Worm (Caenorhabditis elegans) whole organism, L4 larva: Measurements from ENCODE around the gene fipr-4.

Experiments
- D1046.2 ChIP-seq: fragments of 200-800 bp; sonication (Bioruptor generic); IDR thresholded peaks from 2 replicates; pipeline ENCODE4 v1.3.6; 2022; ENCODE audit warnings: missing genetic modification characterization, missing compliant biosample characterization
- F10B5.3 ChIP-seq: sonication (generic microtip); optimal IDR thresholded peaks from 2 replicates; lab custom pipeline; 2016; ENCODE audit warnings: mild to moderate bottlenecking, missing genetic modification characterization, missing compliant biosample characterization
- F49E8.2 ChIP-seq: sonication (generic microtip); optimal IDR thresholded peaks from 2 replicates; lab custom pipeline; 2016; ENCODE audit warnings: missing compliant biosample characterization, mild to moderate bottlenecking, missing genetic modification characterization, borderline replicate concordance
- R02D3.7 ChIP-seq: fragments of 150-350 bp; sonication (generic microtip); optimal IDR thresholded peaks from 3 replicates; lab custom pipeline; 2014; ENCODE audit warnings: missing biosample characterization, missing genetic modification characterization
- T26A8.4 ChIP-seq: fragments of 200-800 bp; sonication (Bioruptor generic); IDR thresholded peaks from 2 replicates; pipeline ENCODE4 v1.3.6; 2022; ENCODE audit warnings: missing genetic modification characterization, missing compliant biosample characterization
- Y75B8A.6 ChIP-seq: fragments of 200-800 bp; sonication (Bioruptor generic); IDR thresholded peaks from 2 replicates; pipeline ENCODE4 v1.3.6; 2022; ENCODE audit warnings: missing genetic modification reagents, missing genetic modification characterization, missing compliant biosample characterization
- ZK337.2 ChIP-seq: fragments of 200-800 bp; sonication (Bioruptor generic); IDR thresholded peaks from 2 replicates; pipeline ENCODE4 v1.3.6; 2022; ENCODE audit warnings: missing genetic modification reagents, missing genetic modification characterization, missing compliant biosample characterization
- attf-4 ChIP-seq: sonication (generic microtip); optimal IDR thresholded peaks from 3 replicates; lab custom pipeline; 2017; ENCODE audit warnings: missing biosample characterization, missing genetic modification characterization
- ceh-44 ChIP-seq: fragments of 200-800 bp; sonication (Bioruptor generic); IDR thresholded peaks from 2 replicates; pipeline ENCODE4 v1.3.6; 2022; ENCODE audit warnings: missing genetic modification reagents, missing genetic modification characterization, missing compliant biosample characterization
- ceh-62 ChIP-seq: sonication (generic microtip); optimal IDR thresholded peaks from 2 replicates; lab custom pipeline; 2017; ENCODE audit warnings: missing biosample characterization, missing genetic modification characterization
- ces-1 ChIP-seq: fragments of 150-350 bp; sonication (generic microtip); optimal IDR thresholded peaks from 4 replicates; lab custom pipeline; 2014; ENCODE audit warnings: missing biosample characterization, missing genetic modification reagents, missing genetic modification characterization
- cey-2 ChIP-seq: sonication (generic microtip); optimal IDR thresholded peaks from 3 replicates; lab custom pipeline; 2017; ENCODE audit warnings: missing genetic modification characterization, mild to moderate bottlenecking, missing compliant biosample characterization, antibody characterized with exemption, borderline replicate concordance; ENCODE audit not compliant: insufficient read depth
- ctbp-1 ChIP-seq: fragments of 200-800 bp; sonication (Bioruptor generic); IDR thresholded peaks from 2 replicates; pipeline ENCODE4 v1.3.6; 2022; ENCODE audit warnings: missing genetic modification reagents, missing genetic modification characterization, missing compliant biosample characterization
- daf-12 ChIP-seq: fragments of 150-350 bp; optimal IDR thresholded peaks from 2 replicates; lab custom pipeline; 2014; ENCODE audit warnings: missing biosample characterization, missing genetic modification reagents, missing genetic modification characterization
- daf-16 ChIP-seq, 3 experiments: sonication (generic microtip); optimal IDR thresholded peaks; 2 replicates each; lab custom pipeline; 2016 to 2017; ENCODE audit warnings: missing genetic modification characterization in 3 of 3, missing genetic modification reagents in 3 of 3, mild to moderate bottlenecking in 2 of 3, missing compliant biosample characterization in 2 of 3, missing biosample characterization in 1 of 3, moderate library complexity in 1 of 3
- dmd-6 ChIP-seq: fragments of 200-800 bp; sonication (Bioruptor generic); IDR thresholded peaks from 2 replicates; pipeline ENCODE4 v1.3.6; 2022; ENCODE audit warnings: missing genetic modification reagents, missing genetic modification characterization, missing compliant biosample characterization
- dmd-8 ChIP-seq: fragments of 200-800 bp; sonication (Bioruptor generic); IDR thresholded peaks from 2 replicates; pipeline ENCODE4 v1.3.6; 2022; ENCODE audit warnings: missing genetic modification characterization, missing compliant biosample characterization
- dmd-9 ChIP-seq: fragments of 200-800 bp; sonication (Bioruptor generic); IDR thresholded peaks from 2 replicates; pipeline ENCODE4 v1.3.6; 2022; ENCODE audit warnings: missing genetic modification reagents, missing genetic modification characterization, missing compliant biosample characterization
- duxl-1 ChIP-seq: sonication (generic microtip); optimal IDR thresholded peaks from 2 replicates; lab custom pipeline; 2016; ENCODE audit warnings: mild to moderate bottlenecking, missing genetic modification characterization, moderate library complexity, missing compliant biosample characterization; ENCODE audit not compliant: poor library complexity
- dve-1 ChIP-seq: sonication (generic microtip); optimal IDR thresholded peaks from 2 replicates; lab custom pipeline; 2017; ENCODE audit warnings: antibody characterized with exemption, mild to moderate bottlenecking, missing genetic modification characterization, missing compliant biosample characterization; ENCODE audit not compliant: insufficient read depth
- egl-27 ChIP-seq: sonication (generic microtip); optimal IDR thresholded peaks from 3 replicates; lab custom pipeline; 2017; ENCODE audit warnings: missing biosample characterization, missing genetic modification reagents, missing genetic modification characterization
- egl-43 ChIP-seq: fragments of 200-800 bp; sonication (Bioruptor generic); IDR thresholded peaks from 2 replicates; pipeline ENCODE4 v1.3.6; 2022; ENCODE audit warnings: missing genetic modification reagents, missing genetic modification characterization, missing compliant biosample characterization
- fkh-10 ChIP-seq: fragments of 150-350 bp; optimal IDR thresholded peaks from 2 replicates; lab custom pipeline; 2014; ENCODE audit warnings: missing biosample characterization, missing genetic modification reagents, missing genetic modification characterization
- hif-1 ChIP-seq, 2 experiments: sonication (generic microtip); optimal IDR thresholded peaks; 2 replicates each; lab custom pipeline; 2016 to 2017; ENCODE audit warnings: missing compliant biosample characterization in 2 of 2, missing genetic modification characterization in 2 of 2, missing genetic modification reagents in 2 of 2, missing genotype in 2 of 2, mild to moderate bottlenecking in 1 of 2
- hlh-11 ChIP-seq: fragments of 200-800 bp; sonication (Bioruptor generic); optimal IDR thresholded peaks from 2 replicates; lab custom pipeline; 2018; ENCODE audit warnings: mild to moderate bottlenecking, missing genetic modification characterization, missing compliant biosample characterization
- hlh-30 ChIP-seq: sonication (generic microtip); optimal IDR thresholded peaks from 2 replicates; lab custom pipeline; 2017; ENCODE audit warnings: antibody characterized with exemption, mild to moderate bottlenecking, missing genetic modification characterization, missing compliant biosample characterization; ENCODE audit not compliant: insufficient read depth
- lin-1 ChIP-seq: fragments of 200-800 bp; sonication (Bioruptor generic); IDR thresholded peaks from 2 replicates; pipeline ENCODE4 v1.3.6; 2022; ENCODE audit warnings: missing genetic modification reagents, missing genetic modification characterization, missing compliant biosample characterization
- lin-13 ChIP-seq: fragments of 150-350 bp; optimal IDR thresholded peaks from 2 replicates; lab custom pipeline; 2014; ENCODE audit warnings: missing biosample characterization, missing genetic modification reagents, missing genetic modification characterization
- madf-9 ChIP-seq: fragments of 200-800 bp; sonication (Bioruptor generic); conservative IDR thresholded peaks from 2 replicates; pipeline ENCODE4 v1.3.6; 2022; ENCODE audit warnings: missing genetic modification reagents, missing genetic modification characterization, missing compliant biosample characterization
- mdl-1 ChIP-seq, 2 experiments: fragments of 150-350 bp in 1 of 2; sonication (generic microtip) in 1 of 2; optimal IDR thresholded peaks; 2 replicates each; lab custom pipeline; 2014 to 2017; ENCODE audit warnings: missing biosample characterization in 2 of 2, missing genetic modification characterization in 2 of 2
- mdt-29 ChIP-seq: fragments of 200-800 bp; sonication (Bioruptor generic); IDR thresholded peaks from 2 replicates; pipeline ENCODE4 v1.3.6; 2022; ENCODE audit warnings: missing genetic modification reagents, missing genetic modification characterization, missing compliant biosample characterization
- mep-1 ChIP-seq: fragments of 150-350 bp; sonication (generic microtip); optimal IDR thresholded peaks from 3 replicates; lab custom pipeline; 2014; ENCODE audit warnings: missing biosample characterization, missing genetic modification characterization
- mxl-3 ChIP-seq: fragments of 200-800 bp; sonication (Bioruptor generic); optimal IDR thresholded peaks from 2 replicates; lab custom pipeline; 2018; ENCODE audit warnings: mild to moderate bottlenecking, missing genetic modification characterization, missing compliant biosample characterization
- nhr-111 ChIP-seq: fragments of 200-800 bp; sonication (Bioruptor generic); optimal IDR thresholded peaks from 2 replicates; lab custom pipeline; 2018; ENCODE audit warnings: mild to moderate bottlenecking, missing genetic modification characterization, missing compliant biosample characterization
- nhr-237 ChIP-seq: sonication (generic microtip); optimal IDR thresholded peaks from 2 replicates; lab custom pipeline; 2017; ENCODE audit warnings: missing biosample characterization, missing genetic modification characterization
- nhr-25 ChIP-seq: sonication (generic microtip); optimal IDR thresholded peaks from 2 replicates; lab custom pipeline; 2017; ENCODE audit warnings: missing genetic modification characterization, mild to moderate bottlenecking, missing compliant biosample characterization, antibody characterized with exemption, moderate library complexity, borderline replicate concordance; ENCODE audit not compliant: insufficient read depth
- nhr-28 ChIP-seq: fragments of 150-350 bp; optimal IDR thresholded peaks from 2 replicates; lab custom pipeline; 2014; ENCODE audit warnings: missing biosample characterization, missing genetic modification characterization
- nhr-6 ChIP-seq: fragments of 150-350 bp; optimal IDR thresholded peaks from 2 replicates; lab custom pipeline; 2014; ENCODE audit warnings: missing biosample characterization, missing genetic modification characterization
- nhr-77 ChIP-seq: fragments of 150-350 bp; optimal IDR thresholded peaks from 2 replicates; lab custom pipeline; 2014; ENCODE audit warnings: missing biosample characterization, missing genetic modification characterization
- pqm-1 ChIP-seq: sonication (generic microtip); optimal IDR thresholded peaks from 2 replicates; lab custom pipeline; 2017; ENCODE audit warnings: missing biosample characterization, missing genetic modification characterization
- rbr-2 ChIP-seq: sonication (generic microtip); optimal IDR thresholded peaks from 2 replicates; lab custom pipeline; 2016; ENCODE audit warnings: missing genotype, missing genetic modification characterization, missing compliant biosample characterization
- saeg-2 ChIP-seq: fragments of 200-800 bp; sonication (Bioruptor generic); IDR thresholded peaks from 2 replicates; pipeline ENCODE4 v1.3.6; 2022; ENCODE audit warnings: missing genetic modification reagents, missing genetic modification characterization, missing compliant biosample characterization
- snpc-1.2 ChIP-seq: fragments of 200-800 bp; sonication (Bioruptor generic); IDR thresholded peaks from 2 replicates; pipeline ENCODE4 v1.3.6; 2022; ENCODE audit warnings: missing genetic modification reagents, missing genetic modification characterization, missing compliant biosample characterization
- snpc-4 ChIP-seq: fragments of 150-350 bp; optimal IDR thresholded peaks from 2 replicates; lab custom pipeline; 2014; ENCODE audit warnings: missing biosample characterization, missing genetic modification characterization
- unc-130 ChIP-seq: sonication (generic microtip); optimal IDR thresholded peaks from 2 replicates; lab custom pipeline; 2016; ENCODE audit warnings: missing genetic modification reagents, missing genetic modification characterization, missing compliant biosample characterization
- unc-62 ChIP-seq, 3 experiments: fragments of 150-350 bp in 1 of 3; sonication (generic microtip); optimal IDR thresholded peaks in 2 of 3; peaks in 1 of 3; 1 replicate in 1 of 3; 2 replicates in 2 of 3; lab custom pipeline; 2014 to 2017; ENCODE audit warnings: missing biosample characterization in 3 of 3, missing genetic modification characterization in 3 of 3, missing genetic modification reagents in 3 of 3, missing genotype in 1 of 3

Gene fipr-4

DNA sequence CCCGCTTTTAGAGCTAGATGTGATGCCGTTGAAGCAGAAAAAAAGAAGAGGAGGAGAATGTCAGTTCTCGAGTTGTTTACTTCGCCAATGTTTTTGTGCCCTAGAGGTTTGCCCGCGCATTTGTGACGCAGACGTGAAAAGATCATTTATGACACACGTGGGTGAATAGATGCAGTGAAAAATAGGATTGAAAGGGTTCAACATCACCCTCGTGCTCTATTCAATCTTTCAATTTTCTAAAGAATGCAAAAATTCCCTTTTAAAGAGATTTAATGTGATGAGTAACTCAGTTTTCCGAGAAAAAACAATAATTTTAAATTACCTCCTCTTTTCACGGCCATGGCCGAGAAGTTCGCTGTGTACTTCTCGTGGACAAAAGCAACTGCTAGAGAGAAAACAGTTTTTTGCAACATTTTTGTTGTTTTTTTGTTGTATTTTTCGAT lies 18.2 kb upstream of the fipr-4 start (continued):
- peak; percentile 40; the same call in 1 of the 2 replicates for TF ChIP-seq ctbp-1 (GFP tag; lab: Robert Waterston, UW)
- TF ChIP-seq lin-13: no peak
- 0 out of 2 replicates have a peak, but pooled peaks have one; percentile 23 for TF ChIP-seq ZK337.2 (GFP tag; lab: Robert Waterston, UW)
- no peak for TF ChIP-seq egl-27
- TF ChIP-seq mxl-3: peak; percentile 20
- TF ChIP-seq T26A8.4: no peak
- no peak for TF ChIP-seq cey-2 (tag; lab: Kevin White, UChicago)
- no peak for TF ChIP-seq dmd-9 (GFP tag; lab: Robert Waterston, UW)
- no peak for TF ChIP-seq nhr-111 (GFP tag; lab: Kevin White, UChicago)
- no peak for TF ChIP-seq lin-1 (GFP tag; lab: Robert Waterston, UW)

ce11 chrV:10245615-10246014 lies 17.4 kb upstream of the fipr-4 start:
- TF ChIP-seq hlh-11 (peak; percentile 45), dve-1 (tag; lab: Kevin White, UChicago) (peak; percentile 53), rbr-2 (tag; lab: Kevin White, UChicago) (no peak), hlh-30 (tag; lab: Kevin White, UChicago) (no peak), fkh-10 (GFP tag; lab: Kevin White, UChicago) (no peak), nhr-28 (peak; percentile 69), daf-16 (GFP tag; optimal IDR thresholded peaks at IDR 0.05; lab: Kevin White, UChicago) (no peak), daf-16 (tag; optimal IDR thresholded peaks at IDR 0.05; lab: Kevin White, UChicago) (peak; percentile 100), nhr-77 (peak; percentile 34), pqm-1 (tag; lab: Kevin White, UChicago) (peak; percentile 22)

- TF ChIP-seq dmd-6 (GFP tag; lab: Robert Waterston, UW) (peak; percentile 18; the same call in 1 of the 2 replicates), daf-12 (tag; lab: Kevin White, UChicago) (no peak), mdl-1 (tag; optimal IDR thresholded peaks at IDR 0.05; lab: Kevin White, UChicago) (peak in 1 of 2 experiments; percentile 5), hif-1 (tag; optimal IDR thresholded peaks at IDR 0.05; lab: Kevin White, UChicago) (no peak), unc-62 (GFP tag; optimal IDR thresholded peaks at IDR 0.05 in 1 of 2; lab: Kevin White, UChicago) (no peak), unc-62 (tag; optimal IDR thresholded peaks at IDR 0.05; lab: Kevin White, UChicago) (no peak), ceh-62 (tag; lab: Kevin White, UChicago) (no peak), attf-4 (tag; lab: Kevin White, UChicago) (no peak), mep-1 (tag; lab: Kevin White, UChicago) (no peak), egl-43 (GFP tag; lab: Robert Waterston, UW) (no peak), nhr-6 (tag; lab: Kevin White, UChicago) (no peak), duxl-1 (no peak), D1046.2 (GFP tag; lab: Robert Waterston, UW) (no peak), snpc-1.2 (GFP tag; lab: Robert Waterston, UW) (no peak), Y75B8A.6 (no peak), nhr-25 (tag; lab: Kevin White, UChicago) (no peak), F10B5.3 (no peak), ceh-44 (GFP tag; lab: Robert Waterston, UW) (no peak), snpc-4 (tag; lab: Kevin White, UChicago) (no peak), madf-9 (GFP tag; lab: Robert Waterston, UW) (no peak), egl-27 (no peak), R02D3.7 (tag; lab: Kevin White, UChicago) (no peak), F49E8.2 (no peak), unc-130 (no peak), mdt-29 (GFP tag; lab: Robert Waterston, UW) (no peak), ces-1 (GFP tag; lab: Kevin White, UChicago) (no peak), nhr-237 (tag; lab: Kevin White, UChicago) (no peak), nhr-28 (peak; percentile 67), saeg-2 (GFP tag; lab: Robert Waterston, UW) (no peak), dmd-8 (GFP tag; lab: Robert Waterston, UW) (no peak)
Observed at ce11 chrV:10244018-10244720, 15.9 kb upstream of the fipr-4 start.
